Worm (Caenorhabditis elegans): ENCODE data around the gene eor-1.

DNA sequence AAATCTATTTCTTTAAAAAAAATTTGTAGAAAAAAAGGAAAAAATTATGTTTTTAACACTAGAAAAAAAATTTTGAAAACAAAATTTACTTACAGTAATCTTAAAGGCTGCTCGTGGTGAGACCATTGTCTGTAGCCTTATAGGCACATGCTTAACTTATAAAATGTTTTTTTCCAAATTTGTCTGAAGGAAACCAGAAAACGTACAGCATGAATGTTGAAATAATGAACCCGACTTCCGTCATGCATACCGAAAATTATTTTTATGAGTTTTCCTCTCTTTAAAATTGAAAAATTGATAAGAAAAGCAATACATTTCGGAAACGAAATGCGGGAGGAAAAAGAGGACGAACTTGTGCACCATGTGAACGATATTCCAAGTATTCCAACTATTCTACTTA is 27.2 kb downstream of the eor-1 start, which contains the start of gene R11E3.2:
- TF ChIP-seq F37D6.2 (tag; optimal IDR thresholded peaks at IDR 0.05) (no peak), mdl-1 (tag; optimal IDR thresholded peaks at IDR 0.05) (no peak), ceh-20 (GFP tag; IDR thresholded peaks at IDR 0.05) (no peak), unc-62 (GFP tag; optimal IDR thresholded peaks at IDR 0.05 in 1 of 2) (no peak), unc-62 (tag; optimal IDR thresholded peaks at IDR 0.05) (no peak), nhr-76 (tag; optimal IDR thresholded peaks at IDR 0.05) (no peak), unc-130 (GFP tag; optimal IDR thresholded peaks at IDR 0.05) (no peak)

Data from whole organism, L4 larva.